Worm (Caenorhabditis elegans): ENCODE data around the gene M163.10.

DNA sequence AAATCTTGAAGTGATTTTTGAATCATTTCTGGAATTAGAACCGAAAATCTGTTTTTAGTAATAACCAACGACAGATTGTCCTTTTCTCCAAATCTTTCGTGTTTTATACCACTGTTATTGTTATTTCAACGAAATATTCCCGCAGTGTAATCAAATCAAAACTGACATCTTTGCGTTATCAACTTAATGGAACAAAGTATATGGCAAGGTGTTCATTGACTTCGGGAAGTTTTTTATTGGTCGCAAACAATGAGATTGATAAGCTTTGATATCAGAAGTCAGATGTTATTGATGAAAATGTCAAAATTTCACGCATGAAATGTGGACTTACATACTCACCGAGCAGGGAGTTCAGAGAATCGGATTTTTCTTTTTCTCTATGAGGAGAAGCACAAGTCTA, 46.1 kb upstream of the M163.10 start, which contains the start of gene F23D12.11:
- no peak for TF ChIP-seq hlh-6 (tag; optimal IDR thresholded peaks at IDR 0.05)
- no peak for TF ChIP-seq ceh-2 (tag; optimal IDR thresholded peaks at IDR 0.05)
- no peak for TF ChIP-seq tbx-2 (tag; optimal IDR thresholded peaks at IDR 0.05)
- no peak for TF ChIP-seq ceh-14 (tag; optimal IDR thresholded peaks at IDR 0.05)
- no peak for TF ChIP-seq pqm-1 (tag; optimal IDR thresholded peaks at IDR 0.05)
- TF ChIP-seq ama-1 (optimal IDR thresholded peaks at IDR 0.05), result no peak
- TF ChIP-seq sox-4 (tag; optimal IDR thresholded peaks at IDR 0.05), result no peak
- TF ChIP-seq fkh-10 (GFP tag; optimal IDR thresholded peaks at IDR 0.05), result no peak
- no peak for TF ChIP-seq odd-2 (tag; optimal IDR thresholded peaks at IDR 0.05)
